Worm (Caenorhabditis elegans): ENCODE data around the gene Y25C1A.2.

Gene Y25C1A.2

DNA sequence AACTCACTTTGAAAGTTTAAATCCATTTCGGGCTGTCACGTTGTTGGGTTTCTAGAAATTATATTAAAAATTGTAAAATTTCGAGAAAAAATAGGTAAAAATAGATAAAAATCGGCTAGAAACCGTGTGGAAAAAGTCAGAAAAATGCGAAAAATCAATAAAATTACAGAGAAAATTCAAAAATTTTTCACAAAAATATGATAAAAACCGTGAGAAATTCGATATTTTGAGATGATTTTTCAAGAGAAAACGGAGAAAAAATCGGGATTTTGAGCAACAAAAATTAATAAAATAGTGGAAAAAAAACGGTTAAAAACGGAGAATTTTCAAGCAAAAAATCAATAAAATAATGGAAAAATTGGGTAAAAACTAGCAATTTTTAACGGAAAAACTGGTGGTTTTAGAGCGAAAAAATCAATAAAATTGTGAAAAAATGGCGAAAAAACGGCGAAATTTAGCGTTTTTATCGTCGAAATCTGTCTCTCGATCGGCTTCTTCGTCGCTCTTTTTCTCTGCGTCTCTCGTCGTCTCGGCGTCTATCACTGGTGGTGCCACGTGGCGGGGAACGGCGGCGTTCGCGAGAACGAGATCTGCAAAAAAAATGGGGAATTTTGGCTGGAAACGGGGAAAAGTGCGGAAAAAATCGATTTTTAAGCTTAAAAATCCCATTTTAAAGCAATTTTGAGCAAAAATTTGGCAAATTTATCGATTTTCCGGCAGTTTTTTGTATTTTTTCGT lies 41.2 kb upstream of the Y25C1A.2 start, which contains the start of gene Y25C1A.7:
Gene Y25C1A.7 (minus strand): TSS at position 51 of the 738 bp plus-strand sequence.
- TF ChIP-seq hlh-1 (tag; optimal IDR thresholded peaks at IDR 0.05), result no peak

DNA sequence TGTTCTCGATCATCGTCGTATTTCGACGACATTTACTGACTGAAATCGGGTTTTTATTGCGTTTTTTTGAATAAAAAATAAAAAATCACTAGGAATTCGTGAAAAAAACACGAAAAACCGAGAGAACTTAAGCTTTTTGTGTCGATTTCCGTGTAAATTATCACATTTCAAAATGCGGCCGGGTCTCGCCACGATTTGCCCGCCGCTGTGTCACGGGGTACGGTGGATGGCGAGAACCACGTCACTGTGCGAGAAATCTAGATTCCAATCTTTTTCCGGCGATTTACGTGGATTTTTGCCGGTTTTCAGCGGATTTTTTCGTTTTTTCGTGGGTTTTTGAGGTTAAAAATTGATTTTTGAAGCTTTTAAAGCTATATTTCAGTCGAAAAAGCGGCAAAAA lies 35.5 kb upstream of the Y25C1A.2 start, which contains the start of gene Y25C1A.8:
Gene Y25C1A.8 (minus strand): TSS at position 45 of the 400 bp plus-strand sequence.
- peak; percentile 49 for TF ChIP-seq mep-1 (tag; optimal IDR thresholded peaks at IDR 0.05)
- TF ChIP-seq drap-1 (GFP tag; optimal IDR thresholded peaks at IDR 0.05), result peak; percentile 68
- peak; percentile 78 for TF ChIP-seq pha-4 (tag; optimal IDR thresholded peaks at IDR 0.05)
- peak; percentile 26 for TF ChIP-seq nhr-237 (tag; optimal IDR thresholded peaks at IDR 0.05)
- TF ChIP-seq sptf-1 (tag; optimal IDR thresholded peaks at IDR 0.05), result peak; percentile 70
- no peak for TF ChIP-seq elt-3 (tag; optimal IDR thresholded peaks at IDR 0.05)
- TF ChIP-seq lin-13 (tag; optimal IDR thresholded peaks at IDR 0.05), result peak; percentile 70
- TF ChIP-seq lsy-2 (tag; optimal IDR thresholded peaks at IDR 0.05), result peak; percentile 99
- peak; percentile 10 for TF ChIP-seq unc-120 (tag; optimal IDR thresholded peaks at IDR 0.05; ENCODE audit: poor library complexity, severe bottlenecking)
- TF ChIP-seq ham-2 (GFP tag; optimal IDR thresholded peaks at IDR 0.05), result peak; percentile 7
- peak; percentile 59 for TF ChIP-seq bed-3 (GFP tag; optimal IDR thresholded peaks at IDR 0.05)
- TF ChIP-seq nhr-76 (tag; optimal IDR thresholded peaks at IDR 0.05), result no peak
- TF ChIP-seq ceh-83 (GFP tag; optimal IDR thresholded peaks at IDR 0.05), result peak; percentile 68
- no peak for TF ChIP-seq M03D4.4 (tag; optimal IDR thresholded peaks at IDR 0.05)
- TF ChIP-seq tbx-8 (GFP tag; optimal IDR thresholded peaks at IDR 0.05), result peak; percentile 20
- peak; percentile 44 for TF ChIP-seq mls-2 (tag; optimal IDR thresholded peaks at IDR 0.05)
- TF ChIP-seq ceh-39 (tag; optimal IDR thresholded peaks at IDR 0.05), result no peak
- TF ChIP-seq ceh-43 (GFP tag; optimal IDR thresholded peaks at IDR 0.05), result peak; percentile 44
- no peak for TF ChIP-seq hlh-1 (tag; optimal IDR thresholded peaks at IDR 0.05)
- no peak for TF ChIP-seq sem-2 (GFP tag; optimal IDR thresholded peaks at IDR 0.05)
- TF ChIP-seq ces-1 (GFP tag; optimal IDR thresholded peaks at IDR 0.05), result peak; percentile 76
- TF ChIP-seq unc-62 (GFP tag; optimal IDR thresholded peaks at IDR 0.05), result peak; percentile 30
- no peak for TF ChIP-seq zip-8 (tag; optimal IDR thresholded peaks at IDR 0.05)
- peak; percentile 31 for TF ChIP-seq elt-1 (tag; optimal IDR thresholded peaks at IDR 0.05; ENCODE audit: borderline replicate concordance, insufficient read depth)

DNA sequence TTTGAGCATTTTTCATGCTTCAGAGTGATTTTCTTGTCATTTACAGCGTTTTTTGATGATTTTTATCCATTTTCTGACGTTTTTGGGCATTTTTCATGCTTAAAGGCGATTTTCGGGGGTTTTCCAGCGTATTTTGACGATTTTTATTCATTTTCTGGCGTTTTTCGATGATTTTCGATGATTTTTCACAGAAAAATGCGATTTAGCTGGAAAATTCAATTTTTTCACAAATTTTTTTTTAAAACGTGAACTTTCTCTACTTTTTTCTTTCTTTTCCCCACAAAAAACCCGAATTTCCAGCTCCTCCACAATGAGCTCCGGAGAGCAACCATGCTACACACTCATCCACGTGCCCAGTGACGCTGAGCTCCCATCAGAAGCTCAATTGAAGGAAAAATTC lies 33.9 kb upstream of the Y25C1A.2 start, which contains the start of gene copb-1:
Gene copb-1 (plus strand): TSS at position 301 of the 400 bp plus-strand sequence.
- TF ChIP-seq unc-120 (tag; optimal IDR thresholded peaks at IDR 0.05; ENCODE audit: poor library complexity, severe bottlenecking), result no peak
- TF ChIP-seq M03D4.4 (tag; optimal IDR thresholded peaks at IDR 0.05), result no peak
- no peak for TF ChIP-seq ceh-43 (GFP tag; optimal IDR thresholded peaks at IDR 0.05)
- TF ChIP-seq bed-3 (GFP tag; optimal IDR thresholded peaks at IDR 0.05), result no peak
- TF ChIP-seq nhr-237 (tag; optimal IDR thresholded peaks at IDR 0.05), result no peak
- TF ChIP-seq hlh-1 (tag; optimal IDR thresholded peaks at IDR 0.05), result no peak
- TF ChIP-seq cnd-1 (tag; optimal IDR thresholded peaks at IDR 0.05), result no peak
- no peak for TF ChIP-seq mls-2 (tag; optimal IDR thresholded peaks at IDR 0.05)
- TF ChIP-seq ces-1 (GFP tag; optimal IDR thresholded peaks at IDR 0.05), result no peak
- TF ChIP-seq ztf-11 (tag; optimal IDR thresholded peaks at IDR 0.05), result no peak

DNA sequence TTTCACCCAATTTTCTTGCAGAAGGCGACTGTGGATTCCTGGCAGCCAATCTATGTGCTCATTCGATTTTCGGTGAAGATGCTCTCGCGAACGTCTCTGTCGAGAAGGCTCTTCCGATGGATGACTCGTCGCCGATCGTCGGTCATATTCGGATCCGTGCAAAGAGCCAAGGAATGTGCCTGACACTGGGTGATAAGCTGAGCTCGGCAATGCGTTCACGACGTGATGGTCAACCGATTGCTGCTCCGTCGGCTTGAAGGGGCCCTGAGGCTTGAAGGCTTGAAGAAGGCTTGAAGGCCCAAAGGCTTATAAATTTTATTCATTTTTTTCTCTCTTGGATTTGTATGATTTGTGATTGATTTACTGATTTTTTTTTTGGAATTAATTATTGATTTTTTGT lies 25.3 kb upstream of the Y25C1A.2 start:
- TF ChIP-seq ceh-43 (GFP tag; optimal IDR thresholded peaks at IDR 0.05), result no peak
- TF ChIP-seq tbx-8 (GFP tag; optimal IDR thresholded peaks at IDR 0.05), result no peak
- no peak for TF ChIP-seq pha-4 (tag; optimal IDR thresholded peaks at IDR 0.05)
- no peak for TF ChIP-seq nhr-28 (tag; optimal IDR thresholded peaks at IDR 0.05)
- no peak for TF ChIP-seq ceh-39 (tag; optimal IDR thresholded peaks at IDR 0.05)
- no peak for TF ChIP-seq elt-3 (tag; optimal IDR thresholded peaks at IDR 0.05)
- TF ChIP-seq sem-2 (GFP tag; optimal IDR thresholded peaks at IDR 0.05), result no peak
- no peak for TF ChIP-seq hlh-1 (tag; optimal IDR thresholded peaks at IDR 0.05)
- TF ChIP-seq bed-3 (GFP tag; optimal IDR thresholded peaks at IDR 0.05), result no peak
- TF ChIP-seq ham-2 (GFP tag; optimal IDR thresholded peaks at IDR 0.05), result no peak
- no peak for TF ChIP-seq mep-1 (tag; optimal IDR thresholded peaks at IDR 0.05)
- TF ChIP-seq sptf-1 (tag; optimal IDR thresholded peaks at IDR 0.05), result no peak
- TF ChIP-seq mls-2 (tag; optimal IDR thresholded peaks at IDR 0.05), result no peak
- no peak for TF ChIP-seq flh-1 (GFP tag; optimal IDR thresholded peaks at IDR 0.05)
- no peak for TF ChIP-seq M03D4.4 (tag; optimal IDR thresholded peaks at IDR 0.05)
- TF ChIP-seq unc-39 (tag; optimal IDR thresholded peaks at IDR 0.05), result no peak
- no peak for TF ChIP-seq snpc-4 (tag; optimal IDR thresholded peaks at IDR 0.05)
- TF ChIP-seq lsy-2 (tag; optimal IDR thresholded peaks at IDR 0.05), result no peak
- TF ChIP-seq blmp-1 (tag; optimal IDR thresholded peaks at IDR 0.05), result no peak

All from whole organism, mixed stage, embryonic.